Worm (Caenorhabditis elegans) whole organism, L4 larva: ENCODE results near the gene srx-26.

ENCODE experiments used
- T26A8.4 ChIP-seq: fragments of 200-800 bp; sonication (Bioruptor generic); IDR thresholded peaks from 2 replicates; pipeline ENCODE4 v1.3.6; 2022; ENCODE audit warnings: missing genetic modification characterization, missing compliant biosample characterization
- Y105C5A.15 ChIP-seq: fragments of 200-800 bp; sonication (Bioruptor generic); IDR thresholded peaks from 2 replicates; pipeline ENCODE4 v1.3.6; 2022; ENCODE audit warnings: missing genetic modification characterization, missing compliant biosample characterization
- Y5F2A.4 ChIP-seq: fragments of 200-800 bp; sonication (Bioruptor generic); optimal IDR thresholded peaks from 2 replicates; lab custom pipeline; 2018; ENCODE audit warnings: mild to moderate bottlenecking, missing genetic modification characterization, missing compliant biosample characterization
- ceh-32 ChIP-seq: sonication (generic microtip); optimal IDR thresholded peaks from 2 replicates; lab custom pipeline; 2016; ENCODE audit warnings: mild to moderate bottlenecking, missing genetic modification characterization, missing compliant biosample characterization; ENCODE audit not compliant: poor library complexity
- ceh-82 ChIP-seq: sonication (generic microtip); optimal IDR thresholded peaks from 2 replicates; lab custom pipeline; 2017; ENCODE audit warnings: missing biosample characterization, missing genetic modification characterization
- egl-27 ChIP-seq: sonication (generic microtip); optimal IDR thresholded peaks from 3 replicates; lab custom pipeline; 2017; ENCODE audit warnings: missing biosample characterization, missing genetic modification reagents, missing genetic modification characterization
- lin-15B ChIP-seq: fragments of 150-350 bp; sonication (generic microtip); optimal IDR thresholded peaks from 3 replicates; lab custom pipeline; 2014; ENCODE audit warnings: missing biosample characterization, missing genetic modification characterization
- nhr-10 ChIP-seq: fragments of 150-350 bp; optimal IDR thresholded peaks from 2 replicates; lab custom pipeline; 2014; ENCODE audit warnings: missing biosample characterization, missing genetic modification characterization
- nhr-237 ChIP-seq: sonication (generic microtip); optimal IDR thresholded peaks from 2 replicates; lab custom pipeline; 2017; ENCODE audit warnings: missing biosample characterization, missing genetic modification characterization
- zfp-2 ChIP-seq: sonication (generic microtip); optimal IDR thresholded peaks from 2 replicates; lab custom pipeline; 2016; ENCODE audit warnings: mild to moderate bottlenecking, missing genetic modification characterization, missing compliant biosample characterization
- ztf-7 ChIP-seq: fragments of 150-350 bp; optimal IDR thresholded peaks from 2 replicates; lab custom pipeline; 2014; ENCODE audit warnings: missing biosample characterization, missing genetic modification characterization

DNA sequence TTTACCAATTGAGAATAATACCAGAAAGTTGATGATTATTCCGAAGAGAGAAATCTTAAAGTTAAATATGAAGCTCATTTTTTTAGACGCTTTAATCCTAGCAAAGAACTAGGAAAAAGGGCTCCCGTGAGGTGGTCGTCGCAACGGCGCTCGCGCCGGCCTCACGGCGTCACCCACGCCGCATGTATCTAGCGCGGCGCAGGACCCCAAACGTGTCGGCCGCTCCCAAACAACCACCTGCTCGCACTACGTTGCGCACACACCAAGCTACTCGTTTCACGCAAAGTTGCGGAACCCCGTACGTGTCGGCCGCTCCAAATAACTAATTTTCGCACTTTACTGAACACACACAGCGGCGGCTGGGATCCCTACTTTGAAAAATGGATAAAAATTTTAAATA is 6.5 kb downstream of the srx-26 start:
- no peak for TF ChIP-seq zfp-2 (tag; lab: Kevin White, UChicago)
- no peak for TF ChIP-seq lin-15B (tag; lab: Kevin White, UChicago)
- no peak for TF ChIP-seq ceh-32
- TF ChIP-seq nhr-10 (tag; lab: Kevin White, UChicago): no peak
- no peak for TF ChIP-seq T26A8.4
- no peak for TF ChIP-seq nhr-237 (tag; lab: Kevin White, UChicago)
- TF ChIP-seq ceh-82 (tag; lab: Kevin White, UChicago): no peak
- TF ChIP-seq ztf-7 (tag; lab: Kevin White, UChicago): no peak
- TF ChIP-seq Y5F2A.4: no peak
- TF ChIP-seq Y105C5A.15 (GFP tag; lab: Robert Waterston, UW): no peak
- TF ChIP-seq egl-27 (tag; lab: Kevin White, UChicago): no peak
